Worm (Caenorhabditis elegans) whole organism, mixed stage, embryonic: ENCODE measurements around the gene Y75D11A.6.
"Not testable (repeated sequence)": the region's sequence is repeated elsewhere in the genome, so short reads cannot be mapped to it uniquely, and the experiment has no call there.

ENCODE experiments used
- M03D4.4 ChIP-seq: sonication (generic microtip); optimal IDR thresholded peaks from 2 replicates; lab custom pipeline; 2017; ENCODE audit warnings: mild to moderate bottlenecking, missing genetic modification characterization, missing compliant biosample characterization
- bed-3 ChIP-seq: fragments of 200-800 bp; sonication (Bioruptor generic); optimal IDR thresholded peaks from 3 replicates; lab custom pipeline; 2018; ENCODE audit warnings: mild to moderate bottlenecking, missing genetic modification characterization, moderate library complexity, missing compliant biosample characterization
- blmp-1 ChIP-seq: fragments of 150-350 bp; optimal IDR thresholded peaks from 2 replicates; lab custom pipeline; 2014; ENCODE audit warnings: missing biosample characterization, missing genetic modification characterization
- ceh-43 ChIP-seq: fragments of 200-800 bp; sonication (Bioruptor generic); optimal IDR thresholded peaks from 2 replicates; lab custom pipeline; 2018; ENCODE audit warnings: mild to moderate bottlenecking, missing genetic modification characterization, moderate library complexity, missing compliant biosample characterization
- ceh-83 ChIP-seq: fragments of 200-800 bp; sonication (Bioruptor generic); optimal IDR thresholded peaks from 2 replicates; lab custom pipeline; 2018; ENCODE audit warnings: mild to moderate bottlenecking, missing genetic modification characterization, missing compliant biosample characterization
- ces-1 ChIP-seq: fragments of 150-350 bp; optimal IDR thresholded peaks from 2 replicates; lab custom pipeline; 2014; ENCODE audit warnings: missing biosample characterization, missing genetic modification reagents, missing genetic modification characterization
- cnd-1 ChIP-seq: fragments of 200-800 bp; sonication (Bioruptor generic); optimal IDR thresholded peaks from 2 replicates; lab custom pipeline; 2018; ENCODE audit warnings: mild to moderate bottlenecking, missing genetic modification characterization, missing compliant biosample characterization
- drap-1 ChIP-seq: fragments of 200-800 bp; sonication (Bioruptor generic); optimal IDR thresholded peaks from 3 replicates; lab custom pipeline; 2018; ENCODE audit warnings: mild to moderate bottlenecking, missing genetic modification characterization, missing compliant biosample characterization
- elt-1 ChIP-seq: sonication (generic microtip); optimal IDR thresholded peaks from 2 replicates; lab custom pipeline; 2017; ENCODE audit warnings: missing genetic modification characterization, mild to moderate bottlenecking, missing compliant biosample characterization, antibody characterized with exemption, moderate library complexity, borderline replicate concordance; ENCODE audit not compliant: insufficient read depth
- elt-3 ChIP-seq: fragments of 150-350 bp; optimal IDR thresholded peaks from 2 replicates; lab custom pipeline; 2014; ENCODE audit warnings: missing biosample characterization, missing genetic modification characterization
- flh-1 ChIP-seq: fragments of 200-800 bp; sonication (Bioruptor generic); optimal IDR thresholded peaks from 2 replicates; lab custom pipeline; 2018; ENCODE audit warnings: mild to moderate bottlenecking, missing genetic modification characterization, moderate library complexity, missing compliant biosample characterization
- ham-2 ChIP-seq: fragments of 200-800 bp; sonication (Bioruptor generic); optimal IDR thresholded peaks from 2 replicates; lab custom pipeline; 2018; ENCODE audit warnings: mild to moderate bottlenecking, missing genetic modification characterization, missing compliant biosample characterization
- hlh-1 ChIP-seq: fragments of 150-350 bp; optimal IDR thresholded peaks from 2 replicates; lab custom pipeline; 2014; ENCODE audit warnings: missing biosample characterization, missing genetic modification reagents, missing genetic modification characterization
- lin-13 ChIP-seq: fragments of 150-350 bp; optimal IDR thresholded peaks from 2 replicates; lab custom pipeline; 2014; ENCODE audit warnings: missing biosample characterization, missing genetic modification characterization
- lin-32 ChIP-seq: fragments of 200-800 bp; sonication (Bioruptor generic); optimal IDR thresholded peaks from 2 replicates; lab custom pipeline; 2018; ENCODE audit warnings: mild to moderate bottlenecking, missing genetic modification characterization, missing compliant biosample characterization
- nhr-12 ChIP-seq: fragments of 150-350 bp; optimal IDR thresholded peaks from 2 replicates; lab custom pipeline; 2014; ENCODE audit warnings: missing biosample characterization, missing genetic modification characterization
- nhr-2 ChIP-seq: fragments of 150-350 bp; optimal IDR thresholded peaks from 2 replicates; lab custom pipeline; 2014; ENCODE audit warnings: missing biosample characterization, missing genetic modification characterization
- nhr-237 ChIP-seq: fragments of 150-350 bp; optimal IDR thresholded peaks from 2 replicates; lab custom pipeline; 2014; ENCODE audit warnings: missing biosample characterization, missing genetic modification characterization
- nhr-76 ChIP-seq: sonication (generic microtip); optimal IDR thresholded peaks from 2 replicates; lab custom pipeline; 2017; ENCODE audit warnings: missing biosample characterization, missing genetic modification characterization
- sem-2 ChIP-seq: fragments of 200-800 bp; sonication (Bioruptor generic); optimal IDR thresholded peaks from 2 replicates; lab custom pipeline; 2018; ENCODE audit warnings: mild to moderate bottlenecking, missing genetic modification characterization, missing compliant biosample characterization
- sptf-1 ChIP-seq: sonication (generic microtip); optimal IDR thresholded peaks from 2 replicates; lab custom pipeline; 2017; ENCODE audit warnings: mild to moderate bottlenecking, missing genetic modification characterization, moderate library complexity, missing compliant biosample characterization
- tbx-8 ChIP-seq: fragments of 200-800 bp; sonication (Bioruptor generic); optimal IDR thresholded peaks from 2 replicates; lab custom pipeline; 2018; ENCODE audit warnings: mild to moderate bottlenecking, missing genetic modification characterization, moderate library complexity, missing compliant biosample characterization
- unc-39 ChIP-seq: fragments of 150-350 bp; optimal IDR thresholded peaks from 2 replicates; lab custom pipeline; 2014; ENCODE audit warnings: missing biosample characterization, missing genetic modification characterization
- unc-62 ChIP-seq: fragments of 150-350 bp; optimal IDR thresholded peaks from 2 replicates; lab custom pipeline; 2014; ENCODE audit warnings: missing biosample characterization, missing genetic modification reagents, missing genetic modification characterization
- zip-8 ChIP-seq: fragments of 150-350 bp; optimal IDR thresholded peaks from 2 replicates; lab custom pipeline; 2014; ENCODE audit warnings: missing biosample characterization, missing genetic modification characterization
- ztf-11 ChIP-seq: fragments of 150-350 bp; optimal IDR thresholded peaks from 2 replicates; lab custom pipeline; 2014; ENCODE audit warnings: missing biosample characterization, missing genetic modification characterization

The Y75D11A.6 gene

ce11 chrX:1748476-1748875, at the start of gene Y75D11A.6:
Y75D11A.6 (minus strand) TSS chrX:1748576.
- TF ChIP-seq sptf-1; unc-62 (GFP tag; lab: Kevin White, UChicago); zip-8 (tag; lab: Kevin White, UChicago): not testable (repeated sequence)

ce11 chrX:1796067-1796466, 47.7 kb upstream of the Y75D11A.6 start:
- TF ChIP-seq nhr-76 (tag; lab: Kevin White, UChicago) = no peak
- TF ChIP-seq tbx-8 (GFP tag; lab: Kevin White, UChicago) = no peak
- TF ChIP-seq ces-1 = no peak
- no peak for TF ChIP-seq hlh-1 (tag; lab: Kevin White, UChicago)
- no peak for TF ChIP-seq lin-13 (tag; lab: Kevin White, UChicago)
- TF ChIP-seq flh-1 = no peak

DNA sequence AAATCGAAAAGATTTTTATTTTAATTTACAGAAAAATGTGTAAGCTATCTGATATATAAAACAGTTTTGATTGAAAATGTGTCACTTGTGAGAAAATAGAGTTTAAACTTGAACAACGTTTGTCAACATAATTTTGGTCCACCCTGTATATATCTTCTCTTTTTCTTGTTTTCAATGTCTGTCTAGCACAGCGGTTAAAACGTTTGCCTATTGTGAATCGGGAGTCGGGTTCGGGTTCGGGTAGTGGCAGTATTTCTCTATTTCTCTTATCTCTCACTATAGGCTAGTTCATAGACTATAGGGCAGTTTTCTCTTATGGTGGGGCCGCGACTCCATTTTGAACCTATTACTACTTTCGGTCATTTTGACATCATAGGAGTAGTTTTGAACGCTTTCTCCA, 42.7 kb upstream of the Y75D11A.6 start:
- TF ChIP-seq cnd-1 = no peak

- no peak for TF ChIP-seq lin-32 (GFP tag; lab: Kevin White, UChicago)
- no peak for TF ChIP-seq nhr-2
- no peak for TF ChIP-seq ces-1
- no peak for TF ChIP-seq ham-2 (GFP tag; lab: Kevin White, UChicago)
Observed at ce11 chrX:1786607-1787006, 38.2 kb upstream of the Y75D11A.6 start, which contains the start of gene arg-1. arg-1 (plus strand) TSS chrX:1786907.

ce11 chrX:1785692-1786091, 37.3 kb upstream of the Y75D11A.6 start:
- TF ChIP-seq elt-3 (tag; lab: Kevin White, UChicago) (no peak), drap-1 (no peak), tbx-8 (GFP tag; lab: Kevin White, UChicago) (no peak), ztf-11 (tag; lab: Kevin White, UChicago) (no peak), blmp-1 (tag; lab: Kevin White, UChicago) (no peak), ham-2 (GFP tag; lab: Kevin White, UChicago) (no peak), nhr-76 (tag; lab: Kevin White, UChicago) (no peak), hlh-1 (tag; lab: Kevin White, UChicago) (no peak), nhr-12 (tag; lab: Kevin White, UChicago) (no peak)

DNA sequence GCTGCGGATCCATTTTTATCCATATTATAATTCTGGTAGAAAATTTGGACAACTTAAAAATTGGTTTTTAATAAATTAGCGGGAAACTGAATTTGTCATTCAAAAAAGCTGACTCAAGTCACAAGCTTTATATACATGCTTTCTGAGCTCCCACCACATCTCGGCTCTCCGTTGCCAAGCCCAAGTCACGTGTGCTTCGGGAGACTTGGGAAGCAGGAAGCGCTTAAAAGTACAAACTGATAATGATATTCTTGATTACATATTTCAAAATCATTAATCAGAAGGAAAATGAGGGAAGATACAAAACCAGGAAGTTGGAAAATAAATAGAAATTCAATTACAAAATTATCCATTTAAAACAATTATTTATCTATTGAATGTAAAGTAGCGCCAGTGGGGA, 29.6 kb upstream of the Y75D11A.6 start, which contains the start of gene elc-2:
elc-2 (minus strand) TSS at position 101 of the 400 bp plus-strand sequence.
- TF ChIP-seq ceh-83 (GFP tag; lab: Kevin White, UChicago) = no peak
- TF ChIP-seq hlh-1 (tag; lab: Kevin White, UChicago) = no peak
- TF ChIP-seq nhr-76 (tag; lab: Kevin White, UChicago) = no peak
- no peak for TF ChIP-seq sem-2 (GFP tag; lab: Kevin White, UChicago)
- no peak for TF ChIP-seq nhr-237 (tag; lab: Kevin White, UChicago)
- no peak for TF ChIP-seq sptf-1
- TF ChIP-seq ceh-43 (GFP tag; lab: Kevin White, UChicago) = no peak

ce11 chrX:1769636-1770035, 21.3 kb upstream of the Y75D11A.6 start:
- TF ChIP-seq lin-13 (tag; lab: Kevin White, UChicago) = no peak
- TF ChIP-seq sem-2 (GFP tag; lab: Kevin White, UChicago) = no peak
- no peak for TF ChIP-seq ztf-11 (tag; lab: Kevin White, UChicago)
- no peak for TF ChIP-seq nhr-237 (tag; lab: Kevin White, UChicago)
- TF ChIP-seq bed-3 = no peak
- no peak for TF ChIP-seq ham-2 (GFP tag; lab: Kevin White, UChicago)
- no peak for TF ChIP-seq blmp-1 (tag; lab: Kevin White, UChicago)
- TF ChIP-seq drap-1 = no peak
- no peak for TF ChIP-seq unc-39 (tag; lab: Kevin White, UChicago)
- no peak for TF ChIP-seq unc-62 (GFP tag; lab: Kevin White, UChicago)
- TF ChIP-seq M03D4.4 (tag; lab: Kevin White, UChicago) = no peak
- TF ChIP-seq elt-1 (tag; lab: Kevin White, UChicago) = no peak
